Fruit fly (Drosophila melanogaster) whole organism, embryonic: Measurements from ENCODE around the gene CIA30.
A peak's percentile ranks its signal among the peaks of the same experiment; 100 is the strongest.

ENCODE experiments used
- C15 ChIP-seq: fragments of 200-800 bp; sonication (Bioruptor generic); IDR thresholded peaks from 3 replicates; pipeline ENCODE4 v1.3.6; 2022; ENCODE audit warnings: missing biosample characterization, missing genetic modification characterization
- CG10147 ChIP-seq: fragments of 200-800 bp; sonication (Bioruptor generic); optimal IDR thresholded peaks from 2 replicates; lab custom pipeline; 2019; ENCODE audit warnings: missing biosample characterization, mild to moderate bottlenecking, missing genetic modification characterization, moderate library complexity
- CG10321 ChIP-seq: fragments of 200-800 bp; sonication (Bioruptor generic); IDR thresholded peaks from 2 replicates; pipeline ENCODE4 v1.3.6; 2022; ENCODE audit warnings: missing biosample characterization, missing genetic modification characterization
- CG11398 ChIP-seq: fragments of 200-800 bp; sonication (Bioruptor generic); optimal IDR thresholded peaks from 2 replicates; lab custom pipeline; 2016; ENCODE audit warnings: missing biosample characterization, missing genetic modification characterization
- CG11456 ChIP-seq: fragments of 200-800 bp; sonication (Bioruptor generic); IDR thresholded peaks from 3 replicates; pipeline ENCODE4 v1.3.6; 2022; ENCODE audit warnings: missing biosample characterization, missing genetic modification characterization
- CG12104 ChIP-seq: fragments of 200-800 bp; sonication (Bioruptor generic); optimal IDR thresholded peaks from 3 replicates; lab custom pipeline; 2016; ENCODE audit warnings: missing biosample characterization, missing genetic modification characterization
- CG15696 ChIP-seq: fragments of 200-800 bp; sonication (Bioruptor generic); optimal IDR thresholded peaks from 2 replicates; lab custom pipeline; 2019; ENCODE audit warnings: missing biosample characterization, mild to moderate bottlenecking, missing genetic modification characterization, moderate library complexity
- CG16779 ChIP-seq: fragments of 200-800 bp; sonication (Bioruptor generic); IDR thresholded peaks from 2 replicates; pipeline ENCODE4 v1.3.6; 2022; ENCODE audit warnings: missing biosample characterization, missing genetic modification characterization
- CG16815 ChIP-seq: fragments of 200-800 bp; sonication (Bioruptor generic); optimal IDR thresholded peaks from 3 replicates; lab custom pipeline; 2017; ENCODE audit warnings: missing biosample characterization, mild to moderate bottlenecking, missing genetic modification characterization
- CG17802 ChIP-seq: fragments of 200-800 bp; sonication (Bioruptor generic); optimal IDR thresholded peaks from 2 replicates; lab custom pipeline; 2018; ENCODE audit warnings: missing biosample characterization, mild to moderate bottlenecking, missing genetic modification characterization, moderate library complexity
- CG17912 ChIP-seq: fragments of 200-800 bp; sonication (Bioruptor generic); optimal IDR thresholded peaks from 2 replicates; lab custom pipeline; 2018; ENCODE audit warnings: missing biosample characterization, mild to moderate bottlenecking, missing genetic modification characterization
- CG30020 ChIP-seq: fragments of 200-800 bp; optimal IDR thresholded peaks from 2 replicates; lab custom pipeline; 2019; ENCODE audit warnings: missing biosample characterization, mild to moderate bottlenecking, missing genetic modification characterization, moderate library complexity
- CG31388 ChIP-seq: fragments of 200-800 bp; sonication (Bioruptor generic); optimal IDR thresholded peaks from 2 replicates; lab custom pipeline; 2016; ENCODE audit warnings: missing biosample characterization, missing genetic modification characterization
- CG6272 ChIP-seq: fragments of 200-800 bp; sonication (Bioruptor generic); IDR thresholded peaks from 2 replicates; pipeline ENCODE4 v1.3.6; 2022; ENCODE audit warnings: missing biosample characterization, missing genetic modification characterization
- CG6813 ChIP-seq: fragments of 200-800 bp; sonication (Bioruptor generic); optimal IDR thresholded peaks from 2 replicates; lab custom pipeline; 2017; ENCODE audit warnings: missing biosample characterization, missing genetic modification characterization, mild to moderate bottlenecking, moderate library complexity, missing genetic modification reagents
- CG7839 ChIP-seq: fragments of 200-800 bp; sonication (Bioruptor generic); optimal IDR thresholded peaks from 3 replicates; lab custom pipeline; 2018; ENCODE audit warnings: missing biosample characterization, mild to moderate bottlenecking, missing genetic modification characterization, moderate library complexity
- CG8290 ChIP-seq, 3 experiments: fragments of 200-800 bp; sonication (Bioruptor generic); optimal IDR thresholded peaks; 2 replicates each; lab custom pipeline; 2016 to 2019; ENCODE audit warnings: missing biosample characterization in 3 of 3, missing genetic modification characterization in 3 of 3, mild to moderate bottlenecking in 2 of 3, moderate library complexity in 1 of 3
- CG8765 ChIP-seq: fragments of 200-800 bp; sonication (Bioruptor generic); IDR thresholded peaks from 2 replicates; pipeline ENCODE4 v1.3.6; 2022; ENCODE audit warnings: missing biosample characterization, missing genetic modification characterization
- Deaf1 ChIP-seq: fragments of 200-800 bp; optimal IDR thresholded peaks from 3 replicates; lab custom pipeline; 2019; ENCODE audit warnings: missing biosample characterization, mild to moderate bottlenecking, missing genetic modification characterization, moderate library complexity
- Dip3 ChIP-seq: fragments of 200-800 bp; sonication (Bioruptor generic); optimal IDR thresholded peaks from 3 replicates; lab custom pipeline; 2016; ENCODE audit warnings: missing biosample characterization, missing genetic modification characterization
- Doc2 ChIP-seq: fragments of 200-800 bp; sonication (Bioruptor generic); IDR thresholded peaks from 2 replicates; pipeline ENCODE4 v1.3.6; 2022; ENCODE audit warnings: missing biosample characterization, missing genetic modification characterization
- Fer2 ChIP-seq: fragments of 200-800 bp; sonication (Bioruptor generic); optimal IDR thresholded peaks from 2 replicates; lab custom pipeline; 2018; ENCODE audit warnings: missing biosample characterization, mild to moderate bottlenecking, missing genetic modification characterization, moderate library complexity
- H15 ChIP-seq: fragments of 200-800 bp; sonication (Bioruptor generic); IDR thresholded peaks from 3 replicates; pipeline ENCODE4 v1.3.6; 2022; ENCODE audit warnings: missing biosample characterization, missing genetic modification characterization
- Hr3 ChIP-seq: fragments of 200-800 bp; sonication (Bioruptor generic); optimal IDR thresholded peaks from 3 replicates; lab custom pipeline; 2016; ENCODE audit warnings: missing biosample characterization, missing genetic modification characterization
- Myb ChIP-seq: fragments of 200-800 bp; sonication (Bioruptor generic); optimal IDR thresholded peaks from 2 replicates; lab custom pipeline; 2016; ENCODE audit warnings: missing biosample characterization, missing genetic modification characterization
- Neu2 ChIP-seq: fragments of 200-800 bp; sonication (Bioruptor generic); optimal IDR thresholded peaks from 3 replicates; lab custom pipeline; 2016; ENCODE audit warnings: missing biosample characterization, missing genetic modification characterization, borderline replicate concordance
- PHDP ChIP-seq: fragments of 200-800 bp; sonication (Bioruptor generic); optimal IDR thresholded peaks from 3 replicates; lab custom pipeline; 2018; ENCODE audit warnings: missing biosample characterization, mild to moderate bottlenecking, missing genetic modification characterization, moderate library complexity
- Rx ChIP-seq: fragments of 200-800 bp; sonication (Bioruptor generic); IDR thresholded peaks from 2 replicates; pipeline ENCODE4 v1.3.6; 2022; ENCODE audit warnings: missing biosample characterization, missing genetic modification characterization
- Spps ChIP-seq: fragments of 200-800 bp; sonication (Bioruptor generic); optimal IDR thresholded peaks from 2 replicates; lab custom pipeline; 2018; ENCODE audit warnings: missing biosample characterization, mild to moderate bottlenecking, missing genetic modification characterization
- Stat92E ChIP-seq, 3 experiments: fragments of >200 bp in 2 of 3; fragments of 200-800 bp in 1 of 3; sonication (Bioruptor generic) in 1 of 3; optimal IDR thresholded peaks; 2 replicates each; lab custom pipeline; 2017 to 2019; ENCODE audit warnings: missing biosample characterization in 3 of 3, missing genetic modification characterization in 3 of 3, mild to moderate bottlenecking in 1 of 3, moderate library complexity in 1 of 3
- caup ChIP-seq: fragments of 200-800 bp; sonication (Bioruptor generic); optimal IDR thresholded peaks from 3 replicates; lab custom pipeline; 2017; ENCODE audit warnings: missing biosample characterization, mild to moderate bottlenecking, missing genetic modification characterization, moderate library complexity; ENCODE audit not compliant: severe bottlenecking
- croc ChIP-seq: fragments of 200-800 bp; sonication (Bioruptor generic); conservative IDR thresholded peaks from 3 replicates; pipeline ENCODE4 v1.3.6; 2022; ENCODE audit warnings: missing biosample characterization, missing genetic modification characterization
- gro ChIP-seq: fragments of 200-800 bp; sonication (Bioruptor generic); optimal IDR thresholded peaks from 2 replicates; lab custom pipeline; 2016; ENCODE audit warnings: missing biosample characterization, missing genetic modification characterization
- her ChIP-seq: fragments of 200-800 bp; sonication (Bioruptor generic); optimal IDR thresholded peaks from 2 replicates; lab custom pipeline; 2016; ENCODE audit warnings: missing biosample characterization, missing genetic modification characterization
- hth ChIP-seq: fragments of >200 bp; optimal IDR thresholded peaks from 2 replicates; lab custom pipeline; 2017; ENCODE audit warnings: inconsistent platforms
- ind ChIP-seq: fragments of 200-800 bp; sonication (Bioruptor generic); optimal IDR thresholded peaks from 3 replicates; lab custom pipeline; 2016; ENCODE audit warnings: missing biosample characterization, missing genetic modification characterization
- insv ChIP-seq, 2 experiments: fragments of 200-800 bp; sonication (Bioruptor generic); optimal IDR thresholded peaks; 3 replicates each; lab custom pipeline; 2016 to 2018; ENCODE audit warnings: missing biosample characterization in 2 of 2, missing genetic modification characterization in 2 of 2
- ken ChIP-seq: fragments of 200-800 bp; sonication (Bioruptor generic); IDR thresholded peaks from 3 replicates; pipeline ENCODE4 v1.3.6; 2022; ENCODE audit warnings: missing biosample characterization, missing genetic modification characterization
- lilli ChIP-seq: fragments of 200-800 bp; sonication (Bioruptor generic); optimal IDR thresholded peaks from 3 replicates; lab custom pipeline; 2016; ENCODE audit warnings: missing biosample characterization, missing genetic modification characterization
- nerfin-2 ChIP-seq: fragments of 200-800 bp; sonication (Bioruptor generic); IDR thresholded peaks from 2 replicates; pipeline ENCODE4 v1.3.6; 2022; ENCODE audit warnings: missing biosample characterization, missing genetic modification characterization; ENCODE audit not compliant: partially characterized antibody
- odd ChIP-seq: fragments of 200-800 bp; sonication (Bioruptor generic); optimal IDR thresholded peaks from 2 replicates; lab custom pipeline; 2017; ENCODE audit warnings: missing biosample characterization, mild to moderate bottlenecking, missing genetic modification characterization
- p53 ChIP-seq: fragments of 200-800 bp; sonication (Bioruptor generic); optimal IDR thresholded peaks from 2 replicates; lab custom pipeline; 2016; ENCODE audit warnings: missing biosample characterization, missing genetic modification characterization
- salm ChIP-seq: fragments of 200-800 bp; sonication (Bioruptor generic); optimal IDR thresholded peaks from 2 replicates; lab custom pipeline; 2018; ENCODE audit warnings: missing biosample characterization, mild to moderate bottlenecking, missing genetic modification characterization
- schlank ChIP-seq: fragments of 200-800 bp; sonication (Bioruptor generic); optimal IDR thresholded peaks from 2 replicates; lab custom pipeline; 2018; ENCODE audit warnings: missing biosample characterization, mild to moderate bottlenecking, missing genetic modification characterization
- sens ChIP-seq: fragments of 200-800 bp; sonication (Bioruptor generic); peaks from one replicate; lab custom pipeline; 2016; ENCODE audit warnings: missing biosample characterization, missing genetic modification characterization
- sens-2 ChIP-seq: fragments of 200-800 bp; sonication (Bioruptor generic); IDR thresholded peaks from 2 replicates; pipeline ENCODE4 v1.3.6; 2022; ENCODE audit warnings: missing biosample characterization, missing genetic modification characterization
- sima ChIP-seq: fragments of 200-800 bp; sonication (Bioruptor generic); optimal IDR thresholded peaks from 2 replicates; lab custom pipeline; 2016; ENCODE audit warnings: missing biosample characterization, missing genetic modification characterization
- slou ChIP-seq: fragments of 200-800 bp; sonication (Bioruptor generic); optimal IDR thresholded peaks from 3 replicates; lab custom pipeline; 2016; ENCODE audit warnings: missing biosample characterization, missing genetic modification characterization
- stwl ChIP-seq: fragments of 200-800 bp; sonication (Bioruptor generic); optimal IDR thresholded peaks from 3 replicates; lab custom pipeline; 2018; ENCODE audit warnings: missing biosample characterization, mild to moderate bottlenecking, missing genetic modification characterization, moderate library complexity
- tap ChIP-seq: fragments of 200-800 bp; optimal IDR thresholded peaks from 3 replicates; lab custom pipeline; 2019; ENCODE audit warnings: missing biosample characterization, mild to moderate bottlenecking, missing genetic modification characterization, moderate library complexity
- zen ChIP-seq: fragments of 200-800 bp; sonication (Bioruptor generic); optimal IDR thresholded peaks from 3 replicates; lab custom pipeline; 2018; ENCODE audit warnings: missing biosample characterization, mild to moderate bottlenecking, missing genetic modification characterization, moderate library complexity

The CIA30 gene

DNA sequence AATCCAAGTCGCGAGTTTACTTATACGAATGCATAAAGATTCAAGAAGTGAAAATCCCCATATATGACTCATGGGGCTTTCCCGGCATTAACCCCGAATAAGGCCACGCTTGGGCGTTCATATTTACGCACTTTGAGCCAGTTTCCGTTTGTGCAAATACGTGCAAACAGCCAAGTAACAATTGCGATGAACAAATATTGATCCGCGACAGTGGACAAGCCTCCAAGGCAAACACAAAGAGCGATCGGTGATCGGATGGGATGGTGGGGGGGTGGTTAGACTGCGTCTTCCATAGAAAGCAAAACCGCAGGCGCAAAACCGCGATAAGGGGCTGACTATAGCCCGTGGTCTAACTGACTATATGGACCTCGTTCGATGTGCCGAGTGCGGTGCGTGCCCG is 20.5 kb downstream of the CIA30 start (continued):
- TF ChIP-seq caup (GFP tag; lab: Kevin White, UChicago) (peak; percentile 18), schlank (tag; lab: Kevin White, UChicago) (peak; percentile 51), stwl (tag; lab: Kevin White, UChicago) (no peak), Spps (no peak), CG10147 (GFP tag; lab: Kevin White, UChicago) (no peak), zen (tag; lab: Kevin White, UChicago) (no peak), CG31388 (GFP tag; lab: Kevin White, UChicago) (no peak), sens (GFP tag; lab: Kevin White, UChicago) (peak; percentile 73), C15 (0 out of 3 replicates have a peak, but pooled peaks have one; percentile 46), nerfin-2 (no peak), sima (GFP tag; lab: Kevin White, UChicago) (no peak), gro (GFP tag; lab: Kevin White, UChicago) (no peak), CG30020 (tag; lab: Kevin White, UChicago) (no peak), CG15696 (tag; lab: Kevin White, UChicago) (no peak), H15 (no peak), CG7839 (tag; lab: Kevin White, UChicago) (no peak), CG10321 (GFP tag; lab: Robert Waterston, UW) (no peak), CG6813 (peak; percentile 19), CG8290 (GFP tag; optimal IDR thresholded peaks at IDR 0.05; lab: Kevin White, UChicago) (no peak), CG8290 (tag; optimal IDR thresholded peaks at IDR 0.05; lab: Kevin White, UChicago) (peak in 1 of 2 experiments; percentile 72), Stat92E (GFP tag; optimal IDR thresholded peaks at IDR 0.05; lab: Kevin White, UChicago) (no peak), CG12104 (GFP tag; lab: Kevin White, UChicago) (no peak), salm (no peak), CG16779 (GFP tag; lab: Robert Waterston, UW) (no peak), insv (GFP tag; optimal IDR thresholded peaks at IDR 0.05; lab: Kevin White, UChicago) (no peak), croc (GFP tag; lab: Robert Waterston, UW) (no peak), Doc2 (GFP tag; lab: Robert Waterston, UW) (no peak), CG6272 (no peak), tap (tag; lab: Kevin White, UChicago) (no peak), Rx (0 out of 2 replicates have a peak, but pooled peaks have one; percentile 10), her (GFP tag; lab: Kevin White, UChicago) (no peak), Dip3 (GFP tag; lab: Kevin White, UChicago) (no peak), hth (lab: Kevin White, UChicago) (no peak), CG8765 (GFP tag; lab: Robert Waterston, UW) (no peak), PHDP (tag; lab: Kevin White, UChicago) (peak; percentile 25), Myb (no peak), slou (GFP tag; lab: Kevin White, UChicago) (no peak), CG11398 (GFP tag; lab: Kevin White, UChicago) (no peak), lilli (GFP tag; lab: Kevin White, UChicago) (no peak), ind (GFP tag; lab: Kevin White, UChicago) (no peak), Hr3 (GFP tag; lab: Kevin White, UChicago) (no peak), Neu2 (no peak), CG16815 (GFP tag; lab: Kevin White, UChicago) (no peak), p53 (no peak), Deaf1 (tag; lab: Kevin White, UChicago) (peak; percentile 0), odd (no peak), CG11456 (GFP tag; lab: Robert Waterston, UW) (no peak), CG17912 (GFP tag; lab: Kevin White, UChicago) (peak; percentile 18), sens-2 (no peak), Fer2 (tag; lab: Kevin White, UChicago) (no peak), ken (GFP tag; lab: Robert Waterston, UW) (0 out of 3 replicates have a peak, but pooled peaks have one; percentile 40), CG17802 (peak; percentile 0)
